Worm (Caenorhabditis elegans) whole organism, midembryonic: ENCODE measurements around the gene C31H1.1.

ENCODE experiments used
- cog-1 ChIP-seq: sonication (generic microtip); optimal IDR thresholded peaks from 2 replicates; lab custom pipeline; 2016; ENCODE audit warnings: missing genetic modification characterization, missing compliant biosample characterization
- flt-1 ChIP-seq: fragments of 200-800 bp; sonication (Bioruptor generic); IDR thresholded peaks from 2 replicates; pipeline ENCODE4 v1.3.6; 2022; ENCODE audit warnings: missing genetic modification characterization, missing compliant biosample characterization
- ztf-23 ChIP-seq: fragments of 200-800 bp; sonication (Bioruptor generic); IDR thresholded peaks from 2 replicates; pipeline ENCODE4 v1.3.6; 2022; ENCODE audit warnings: missing genetic modification reagents, missing genetic modification characterization, missing compliant biosample characterization

ce11 chrIV:5820953-5821352, 23.7 kb downstream of the C31H1.1 start:
- TF ChIP-seq flt-1 (GFP tag; lab: Robert Waterston, UW) = no peak
- no peak for TF ChIP-seq ztf-23 (GFP tag; lab: Robert Waterston, UW)
- TF ChIP-seq cog-1 = no peak
